Worm (Caenorhabditis elegans): ENCODE measurements around the gene mys-1.

Gene mys-1

DNA sequence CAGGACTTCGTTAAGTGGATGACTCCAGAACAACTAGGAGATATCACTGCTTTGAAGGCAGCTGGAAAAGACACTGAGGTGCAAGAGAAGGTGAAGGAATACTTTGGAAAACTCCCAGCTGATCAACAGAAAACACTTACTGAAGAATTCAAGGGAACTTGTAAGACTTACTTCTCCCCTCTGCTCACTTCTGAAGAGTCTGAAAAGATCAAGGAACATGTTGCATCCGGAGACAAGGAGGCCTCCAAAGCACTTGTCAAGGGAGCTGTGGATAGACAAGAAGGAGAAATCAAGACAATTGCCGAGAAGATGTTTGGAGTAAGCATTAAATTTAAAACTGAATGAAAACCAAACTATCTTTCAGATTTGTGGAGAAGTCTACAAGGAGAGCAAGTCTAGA lies 5.1 kb downstream of the mys-1 start:
- TF ChIP-seq ahr-1 (tag; optimal IDR thresholded peaks at IDR 0.05) (no peak), ref-2 (tag; optimal IDR thresholded peaks at IDR 0.05) (no peak), ceh-24 (tag; optimal IDR thresholded peaks at IDR 0.05) (no peak), mec-3 (tag; optimal IDR thresholded peaks at IDR 0.05; ENCODE audit: borderline replicate concordance) (no peak), ama-1 (optimal IDR thresholded peaks at IDR 0.05) (no peak), pat-9 (tag; optimal IDR thresholded peaks at IDR 0.05) (no peak), hlh-13 (GFP tag; optimal IDR thresholded peaks at IDR 0.05) (no peak), pax-1 (tag; optimal IDR thresholded peaks at IDR 0.05) (no peak), ceh-30 (tag; optimal IDR thresholded peaks at IDR 0.05) (no peak), K09A11.1 (tag; optimal IDR thresholded peaks at IDR 0.05; ENCODE audit: insufficient read depth) (no peak), pag-3 (tag; optimal IDR thresholded peaks at IDR 0.05; ENCODE audit: borderline replicate concordance) (no peak), madf-2 (tag; optimal IDR thresholded peaks at IDR 0.05) (no peak), tbx-7 (tag; optimal IDR thresholded peaks at IDR 0.05) (no peak), sox-2 (GFP tag; IDR thresholded peaks at IDR 0.05) (no peak), nhr-232 (tag; optimal IDR thresholded peaks at IDR 0.05) (no peak), odd-2 (tag; optimal IDR thresholded peaks at IDR 0.05) (no peak), hlh-30 (tag; optimal IDR thresholded peaks at IDR 0.05; ENCODE audit: insufficient read depth) (no peak), hlh-8 (tag; optimal IDR thresholded peaks at IDR 0.05) (no peak)

DNA sequence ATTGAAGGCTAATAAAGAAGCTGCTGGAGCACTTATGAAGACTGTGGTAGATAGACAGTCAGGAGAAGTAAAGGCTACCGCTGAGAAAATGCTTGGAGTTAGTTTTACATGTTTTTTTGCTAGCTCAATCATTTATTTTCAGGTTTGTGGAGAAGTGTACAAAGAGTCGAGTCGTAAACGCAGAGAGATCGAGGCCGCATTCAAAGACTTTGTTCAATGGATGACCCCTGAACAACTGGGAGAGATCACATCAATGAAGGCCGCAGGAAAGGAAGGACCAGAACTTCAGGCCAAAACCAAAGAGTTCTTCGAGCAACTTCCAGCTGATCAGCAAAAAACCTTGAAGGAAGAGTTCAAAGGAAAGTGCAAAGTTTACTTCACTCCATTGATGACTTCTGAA lies 5.7 kb downstream of the mys-1 start:
- TF ChIP-seq dve-1 (tag; optimal IDR thresholded peaks at IDR 0.05): no peak
- no peak for TF ChIP-seq zip-5 (tag; optimal IDR thresholded peaks at IDR 0.05)
- no peak for TF ChIP-seq C38D4.7 (GFP tag; optimal IDR thresholded peaks at IDR 0.05)
- TF ChIP-seq unc-55 (GFP tag; optimal IDR thresholded peaks at IDR 0.05): no peak
- TF ChIP-seq sdc-2 (tag; optimal IDR thresholded peaks at IDR 0.05): no peak
- TF ChIP-seq pros-1 (tag; optimal IDR thresholded peaks at IDR 0.05): no peak
- no peak for TF ChIP-seq Y22D7AL.16 (tag; optimal IDR thresholded peaks at IDR 0.05)
- TF ChIP-seq hlh-30 (tag; optimal IDR thresholded peaks at IDR 0.05; ENCODE audit: insufficient read depth): no peak
- TF ChIP-seq F13H6.1 (tag; optimal IDR thresholded peaks at IDR 0.05): no peak
- no peak for TF ChIP-seq elt-2 (tag; optimal IDR thresholded peaks at IDR 0.05)

DNA sequence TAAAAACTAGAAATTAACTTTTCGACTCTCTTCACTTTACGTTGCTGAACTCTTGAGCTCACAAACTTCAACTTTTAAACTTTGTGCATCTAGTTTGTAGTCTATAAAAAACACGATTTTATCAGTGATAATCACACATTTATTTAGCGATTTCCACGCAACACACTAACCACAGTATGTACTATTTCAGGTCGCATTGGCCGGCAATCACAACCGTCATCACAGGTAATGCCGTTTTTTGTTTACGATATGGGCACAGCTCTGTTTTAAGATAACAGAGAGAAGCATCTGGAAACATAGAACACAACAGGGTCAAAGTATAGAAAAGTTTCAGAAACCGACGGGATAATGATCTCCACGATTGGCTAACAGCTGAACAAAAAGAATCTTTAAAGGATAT lies 8.3 kb downstream of the mys-1 start:
- TF ChIP-seq elt-2 (tag; optimal IDR thresholded peaks at IDR 0.05): peak; percentile 7
- no peak for TF ChIP-seq ceh-48 (tag; optimal IDR thresholded peaks at IDR 0.05)

DNA sequence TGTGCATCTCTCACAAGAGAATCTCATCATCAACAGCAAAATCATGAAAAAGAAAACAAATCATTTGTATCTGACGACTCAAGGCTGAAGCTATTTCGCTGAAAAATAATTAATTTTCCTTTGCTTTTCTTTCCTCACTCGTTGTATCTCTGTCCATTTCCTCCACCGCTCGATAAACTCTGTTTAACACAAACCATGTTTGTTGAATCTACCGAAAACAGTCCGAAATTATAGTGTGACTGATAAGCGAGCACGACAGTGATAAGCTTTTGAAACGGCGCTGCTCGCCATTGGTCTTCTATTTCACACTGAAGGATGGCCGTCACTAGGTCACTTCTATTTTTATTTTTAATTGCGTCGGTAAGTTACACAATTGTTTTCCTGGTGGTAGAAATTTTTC lies 8.8 kb downstream of the mys-1 start, which contains the start of gene npa-1:
Gene npa-1, plus strand, starts transcription at position 142 of the 400 bp plus-strand sequence.
- TF ChIP-seq nfya-1 (tag; optimal IDR thresholded peaks at IDR 0.05): no peak
- TF ChIP-seq elt-2 (tag; optimal IDR thresholded peaks at IDR 0.05): peak; percentile 45

DNA sequence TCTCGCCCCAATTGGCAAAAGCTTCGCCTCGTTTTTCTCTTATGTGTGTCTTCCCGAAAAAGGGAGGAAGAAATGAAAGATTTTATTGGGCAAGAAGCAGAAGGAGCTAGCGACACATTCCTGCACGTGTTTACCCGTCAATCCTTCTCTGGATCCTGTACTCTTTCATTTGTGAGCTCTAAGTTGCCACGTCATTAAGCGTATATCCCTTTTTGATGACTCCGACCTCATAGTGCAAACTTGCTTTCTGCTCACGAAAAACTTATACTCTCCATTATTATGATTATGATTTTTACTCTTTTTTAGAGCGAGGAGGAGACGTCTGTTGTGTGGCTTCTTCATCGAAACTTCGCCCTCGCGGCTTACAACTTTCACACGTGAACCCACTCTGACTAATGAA lies 12.2 kb downstream of the mys-1 start, which contains the start of gene F27B10.1:
Gene F27B10.1, plus strand, starts transcription at position 301 of the 400 bp plus-strand sequence.
- TF ChIP-seq elt-4 (tag; optimal IDR thresholded peaks at IDR 0.05) (no peak), sdc-2 (tag; optimal IDR thresholded peaks at IDR 0.05) (no peak), lim-6 (tag; optimal IDR thresholded peaks at IDR 0.05) (no peak), zip-5 (tag; optimal IDR thresholded peaks at IDR 0.05) (no peak), hlh-15 (tag; optimal IDR thresholded peaks at IDR 0.05) (no peak), C08G9.2 (tag; optimal IDR thresholded peaks at IDR 0.05) (no peak)

DNA sequence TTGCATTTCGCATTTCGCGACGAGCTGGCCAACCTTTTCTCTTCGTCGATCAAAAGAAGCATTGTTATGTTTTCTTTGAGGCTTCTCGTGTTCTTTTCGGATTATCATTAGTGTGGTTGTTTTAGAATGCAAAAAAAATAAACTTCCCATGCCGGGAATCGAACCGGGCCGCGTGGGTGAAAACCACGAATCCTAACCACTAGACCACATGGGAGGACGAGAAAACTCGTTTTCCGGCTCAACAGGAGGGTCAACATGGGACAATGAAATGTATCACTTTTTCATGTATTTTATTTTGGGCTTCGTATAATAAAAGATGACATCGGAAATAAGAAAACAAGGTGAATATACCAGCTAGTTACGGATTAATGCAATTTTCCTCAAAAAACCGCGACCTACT lies 14.9 kb downstream of the mys-1 start:
- TF ChIP-seq elt-4 (tag; optimal IDR thresholded peaks at IDR 0.05): no peak
- TF ChIP-seq tbx-2 (tag; optimal IDR thresholded peaks at IDR 0.05): no peak
- TF ChIP-seq ceh-34 (tag; optimal IDR thresholded peaks at IDR 0.05): no peak
- TF ChIP-seq eyg-1 (tag; optimal IDR thresholded peaks at IDR 0.05): no peak
- no peak for TF ChIP-seq sox-2 (GFP tag; IDR thresholded peaks at IDR 0.05)
- TF ChIP-seq unc-3 (GFP tag; conservative IDR thresholded peaks at IDR 0.05): no peak
- TF ChIP-seq unc-3 (tag; optimal IDR thresholded peaks at IDR 0.05): no peak
- no peak for TF ChIP-seq hlh-15 (tag; optimal IDR thresholded peaks at IDR 0.05)
- no peak for TF ChIP-seq pag-3 (tag; optimal IDR thresholded peaks at IDR 0.05; ENCODE audit: borderline replicate concordance)
- TF ChIP-seq ceh-48 (tag; optimal IDR thresholded peaks at IDR 0.05): no peak
- no peak for TF ChIP-seq che-1 (tag; optimal IDR thresholded peaks at IDR 0.05)
- TF ChIP-seq pqm-1 (tag; optimal IDR thresholded peaks at IDR 0.05): no peak
